Worm (Caenorhabditis elegans): Measurements from ENCODE around the gene atfs-1.
A peak's percentile ranks its signal among the peaks of the same experiment; 100 is the strongest.

atfs-1 gene

DNA sequence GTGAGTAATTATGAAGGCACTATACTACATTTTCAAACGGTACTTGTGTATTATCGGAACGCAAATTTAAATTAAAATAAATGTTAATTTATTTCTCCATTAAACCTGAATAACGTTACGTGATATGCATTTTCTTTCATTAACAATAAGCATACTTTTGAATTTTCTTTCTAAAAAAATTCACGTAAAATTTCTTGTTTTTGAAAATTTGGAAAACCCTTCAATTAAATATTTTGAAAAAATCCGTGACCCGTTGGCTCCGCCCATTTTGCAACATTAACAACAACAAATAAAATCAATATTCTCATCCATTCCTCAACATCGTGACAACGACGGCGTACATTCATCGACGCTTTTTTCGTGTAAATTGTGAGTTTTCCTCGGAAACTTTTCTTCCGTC, 47.3 kb upstream of the atfs-1 start, which contains the start of gene acs-10:
Gene acs-10, plus strand, starts transcription at position 301 of the 400 bp plus-strand sequence.
- TF ChIP-seq T23F11.4 (GFP tag; optimal IDR thresholded peaks at IDR 0.05), result no peak
- no peak for TF ChIP-seq ztf-16 (tag; optimal IDR thresholded peaks at IDR 0.05)
- no peak for TF ChIP-seq nhr-11 (tag; optimal IDR thresholded peaks at IDR 0.05)
- no peak for TF ChIP-seq nhr-232 (tag; optimal IDR thresholded peaks at IDR 0.05)
- no peak for TF ChIP-seq tbx-7 (tag; optimal IDR thresholded peaks at IDR 0.05)
- no peak for TF ChIP-seq unc-3 (GFP tag; conservative IDR thresholded peaks at IDR 0.05)
- TF ChIP-seq unc-3 (tag; optimal IDR thresholded peaks at IDR 0.05), result no peak
- no peak for TF ChIP-seq ref-2 (tag; optimal IDR thresholded peaks at IDR 0.05)
- TF ChIP-seq hlh-8 (tag; optimal IDR thresholded peaks at IDR 0.05), result no peak
- TF ChIP-seq sox-2 (GFP tag; IDR thresholded peaks at IDR 0.05), result no peak
- no peak for TF ChIP-seq npax-4 (tag; optimal IDR thresholded peaks at IDR 0.05)
- TF ChIP-seq ets-4 (tag; optimal IDR thresholded peaks at IDR 0.05), result no peak
- no peak for TF ChIP-seq ceh-48 (tag; optimal IDR thresholded peaks at IDR 0.05)
- no peak for TF ChIP-seq ceh-31 (tag; optimal IDR thresholded peaks at IDR 0.05)
- no peak for TF ChIP-seq pqm-1 (tag; optimal IDR thresholded peaks at IDR 0.05)
- TF ChIP-seq ceh-2 (tag; optimal IDR thresholded peaks at IDR 0.05), result no peak
- TF ChIP-seq rnt-1 (tag; optimal IDR thresholded peaks at IDR 0.05), result no peak
- TF ChIP-seq syd-9 (tag; optimal IDR thresholded peaks at IDR 0.05), result no peak
- TF ChIP-seq Y22D7AL.16 (tag; optimal IDR thresholded peaks at IDR 0.05), result no peak

- TF ChIP-seq hlh-15 (tag; optimal IDR thresholded peaks at IDR 0.05), result no peak
- TF ChIP-seq mec-3 (tag; optimal IDR thresholded peaks at IDR 0.05; ENCODE audit: borderline replicate concordance), result no peak
- no peak for TF ChIP-seq lin-11 (tag; optimal IDR thresholded peaks at IDR 0.05)
- no peak for TF ChIP-seq tbx-7 (tag; optimal IDR thresholded peaks at IDR 0.05)
- no peak for TF ChIP-seq ets-4 (tag; optimal IDR thresholded peaks at IDR 0.05)
- TF ChIP-seq rnt-1 (tag; optimal IDR thresholded peaks at IDR 0.05), result no peak
- no peak for TF ChIP-seq fkh-6 (tag; optimal IDR thresholded peaks at IDR 0.05)
- no peak for TF ChIP-seq odd-2 (tag; optimal IDR thresholded peaks at IDR 0.05)
- TF ChIP-seq ceh-6 (GFP tag; optimal IDR thresholded peaks at IDR 0.05), result no peak
- no peak for TF ChIP-seq unc-42 (tag; optimal IDR thresholded peaks at IDR 0.05)
- TF ChIP-seq hlh-8 (tag; optimal IDR thresholded peaks at IDR 0.05), result no peak
- TF ChIP-seq sox-4 (tag; optimal IDR thresholded peaks at IDR 0.05), result no peak
- no peak for TF ChIP-seq F13H6.1 (tag; optimal IDR thresholded peaks at IDR 0.05)
- no peak for TF ChIP-seq T23F11.4 (GFP tag; optimal IDR thresholded peaks at IDR 0.05)
- TF ChIP-seq dve-1 (tag; optimal IDR thresholded peaks at IDR 0.05), result no peak
- no peak for TF ChIP-seq ceh-18 (tag; optimal IDR thresholded peaks at IDR 0.05)
- TF ChIP-seq unc-86 (tag; optimal IDR thresholded peaks at IDR 0.05), result no peak
- no peak for TF ChIP-seq hlh-6 (tag; optimal IDR thresholded peaks at IDR 0.05)
These were observed 46.3 kb upstream of the atfs-1 start for ce11 chrV:14147114-14147513.

DNA sequence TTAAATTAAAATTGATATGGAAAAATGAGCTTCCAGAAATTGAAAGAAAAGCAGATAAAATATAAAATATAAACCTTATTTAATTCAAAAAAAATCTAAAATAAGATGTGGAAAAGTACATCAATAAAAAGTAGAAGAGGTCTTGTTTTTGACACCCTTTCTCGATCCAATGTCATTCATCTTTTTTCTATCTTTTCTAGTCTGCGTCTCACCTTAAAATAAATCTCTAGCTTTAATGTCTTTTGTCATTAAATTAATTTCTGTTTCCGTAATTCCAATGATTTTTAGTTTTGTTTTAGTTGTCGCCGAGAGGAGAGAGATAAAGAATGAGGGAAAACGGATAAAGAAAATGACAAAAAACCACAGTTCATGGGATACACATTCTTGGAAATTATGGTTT, 44.3 kb upstream of the atfs-1 start:
- TF ChIP-seq hlh-8 (tag; optimal IDR thresholded peaks at IDR 0.05) (no peak), T23F11.4 (GFP tag; optimal IDR thresholded peaks at IDR 0.05) (no peak)

ce11 chrV:14150966-14151365, 42.5 kb upstream of the atfs-1 start:
- no peak for TF ChIP-seq pqm-1 (tag; optimal IDR thresholded peaks at IDR 0.05)
- TF ChIP-seq hlh-6 (tag; optimal IDR thresholded peaks at IDR 0.05), result no peak
- no peak for TF ChIP-seq unc-86 (tag; optimal IDR thresholded peaks at IDR 0.05)
- no peak for TF ChIP-seq zip-5 (tag; optimal IDR thresholded peaks at IDR 0.05)
- TF ChIP-seq fkh-6 (tag; optimal IDR thresholded peaks at IDR 0.05), result no peak
- no peak for TF ChIP-seq npax-4 (tag; optimal IDR thresholded peaks at IDR 0.05)
- no peak for TF ChIP-seq gmeb-2 (tag; optimal IDR thresholded peaks at IDR 0.05)
- no peak for TF ChIP-seq ttx-3 (tag; optimal IDR thresholded peaks at IDR 0.05)

ce11 chrV:14153615-14154014, 39.8 kb upstream of the atfs-1 start:
- TF ChIP-seq rnt-1 (tag; optimal IDR thresholded peaks at IDR 0.05), result peak; percentile 49
- no peak for TF ChIP-seq nhr-11 (tag; optimal IDR thresholded peaks at IDR 0.05)
- no peak for TF ChIP-seq dve-1 (tag; optimal IDR thresholded peaks at IDR 0.05)
- TF ChIP-seq unc-86 (tag; optimal IDR thresholded peaks at IDR 0.05), result no peak
- TF ChIP-seq pat-9 (tag; optimal IDR thresholded peaks at IDR 0.05), result peak; percentile 72
- peak; percentile 83 for TF ChIP-seq ceh-34 (tag; optimal IDR thresholded peaks at IDR 0.05)
- peak; percentile 76 for TF ChIP-seq unc-55 (GFP tag; optimal IDR thresholded peaks at IDR 0.05)
- TF ChIP-seq ceh-18 (tag; optimal IDR thresholded peaks at IDR 0.05), result peak; percentile 46
- no peak for TF ChIP-seq ets-4 (tag; optimal IDR thresholded peaks at IDR 0.05)
- peak; percentile 30 for TF ChIP-seq syd-9 (tag; optimal IDR thresholded peaks at IDR 0.05)
